Worm (Caenorhabditis elegans) whole organism, mixed stage, embryonic: ENCODE measurements around the gene sqv-1.
"Not testable (repeated sequence)": the region's sequence is repeated elsewhere in the genome, so short reads cannot be mapped to it uniquely, and the experiment has no call there.

ENCODE experiments used
- M03D4.4 ChIP-seq: sonication (generic microtip); optimal IDR thresholded peaks from 2 replicates; lab custom pipeline; 2017; ENCODE audit warnings: mild to moderate bottlenecking, missing genetic modification characterization, missing compliant biosample characterization
- bed-3 ChIP-seq: fragments of 200-800 bp; sonication (Bioruptor generic); optimal IDR thresholded peaks from 3 replicates; lab custom pipeline; 2018; ENCODE audit warnings: mild to moderate bottlenecking, missing genetic modification characterization, moderate library complexity, missing compliant biosample characterization
- blmp-1 ChIP-seq: fragments of 150-350 bp; optimal IDR thresholded peaks from 2 replicates; lab custom pipeline; 2014; ENCODE audit warnings: missing biosample characterization, missing genetic modification characterization
- ceh-39 ChIP-seq: fragments of 150-350 bp; optimal IDR thresholded peaks from 2 replicates; lab custom pipeline; 2014; ENCODE audit warnings: missing biosample characterization, missing genetic modification characterization
- ceh-43 ChIP-seq: fragments of 200-800 bp; sonication (Bioruptor generic); optimal IDR thresholded peaks from 2 replicates; lab custom pipeline; 2018; ENCODE audit warnings: mild to moderate bottlenecking, missing genetic modification characterization, moderate library complexity, missing compliant biosample characterization
- ces-1 ChIP-seq: fragments of 150-350 bp; optimal IDR thresholded peaks from 2 replicates; lab custom pipeline; 2014; ENCODE audit warnings: missing biosample characterization, missing genetic modification reagents, missing genetic modification characterization
- cnd-1 ChIP-seq: fragments of 200-800 bp; sonication (Bioruptor generic); optimal IDR thresholded peaks from 2 replicates; lab custom pipeline; 2018; ENCODE audit warnings: mild to moderate bottlenecking, missing genetic modification characterization, missing compliant biosample characterization
- drap-1 ChIP-seq: fragments of 200-800 bp; sonication (Bioruptor generic); optimal IDR thresholded peaks from 3 replicates; lab custom pipeline; 2018; ENCODE audit warnings: mild to moderate bottlenecking, missing genetic modification characterization, missing compliant biosample characterization
- elt-1 ChIP-seq: sonication (generic microtip); optimal IDR thresholded peaks from 2 replicates; lab custom pipeline; 2017; ENCODE audit warnings: missing genetic modification characterization, mild to moderate bottlenecking, missing compliant biosample characterization, antibody characterized with exemption, moderate library complexity, borderline replicate concordance; ENCODE audit not compliant: insufficient read depth
- ham-2 ChIP-seq: fragments of 200-800 bp; sonication (Bioruptor generic); optimal IDR thresholded peaks from 2 replicates; lab custom pipeline; 2018; ENCODE audit warnings: mild to moderate bottlenecking, missing genetic modification characterization, missing compliant biosample characterization
- hlh-1 ChIP-seq: fragments of 150-350 bp; optimal IDR thresholded peaks from 2 replicates; lab custom pipeline; 2014; ENCODE audit warnings: missing biosample characterization, missing genetic modification reagents, missing genetic modification characterization
- lin-13 ChIP-seq: fragments of 150-350 bp; optimal IDR thresholded peaks from 2 replicates; lab custom pipeline; 2014; ENCODE audit warnings: missing biosample characterization, missing genetic modification characterization
- lin-32 ChIP-seq: fragments of 200-800 bp; sonication (Bioruptor generic); optimal IDR thresholded peaks from 2 replicates; lab custom pipeline; 2018; ENCODE audit warnings: mild to moderate bottlenecking, missing genetic modification characterization, missing compliant biosample characterization
- lsy-2 ChIP-seq: fragments of 150-350 bp; optimal IDR thresholded peaks from 2 replicates; lab custom pipeline; 2014; ENCODE audit warnings: missing biosample characterization, missing genetic modification characterization
- mab-5 ChIP-seq: fragments of 150-350 bp; optimal IDR thresholded peaks from 2 replicates; lab custom pipeline; 2014; ENCODE audit warnings: missing biosample characterization, missing genetic modification characterization
- mep-1 ChIP-seq: fragments of 150-350 bp; optimal IDR thresholded peaks from 2 replicates; lab custom pipeline; 2017; ENCODE audit warnings: missing biosample characterization, missing genetic modification reagents, missing genetic modification characterization, inconsistent platforms
- mls-2 ChIP-seq: sonication (generic microtip); optimal IDR thresholded peaks from 2 replicates; lab custom pipeline; 2016; ENCODE audit warnings: mild to moderate bottlenecking, missing genetic modification characterization, moderate library complexity, missing compliant biosample characterization
- nhr-12 ChIP-seq: fragments of 150-350 bp; optimal IDR thresholded peaks from 2 replicates; lab custom pipeline; 2014; ENCODE audit warnings: missing biosample characterization, missing genetic modification characterization
- nhr-237 ChIP-seq: fragments of 150-350 bp; optimal IDR thresholded peaks from 2 replicates; lab custom pipeline; 2014; ENCODE audit warnings: missing biosample characterization, missing genetic modification characterization
- nhr-28 ChIP-seq: fragments of 150-350 bp; optimal IDR thresholded peaks from 2 replicates; lab custom pipeline; 2014; ENCODE audit warnings: missing biosample characterization, missing genetic modification characterization
- nhr-76 ChIP-seq: sonication (generic microtip); optimal IDR thresholded peaks from 2 replicates; lab custom pipeline; 2017; ENCODE audit warnings: missing biosample characterization, missing genetic modification characterization
- pha-4 ChIP-seq: fragments of 150-350 bp; optimal IDR thresholded peaks from 2 replicates; lab custom pipeline; 2018; ENCODE audit warnings: missing biosample characterization, missing genetic modification reagents, missing genetic modification characterization
- sem-2 ChIP-seq: fragments of 200-800 bp; sonication (Bioruptor generic); optimal IDR thresholded peaks from 2 replicates; lab custom pipeline; 2018; ENCODE audit warnings: mild to moderate bottlenecking, missing genetic modification characterization, missing compliant biosample characterization
- snpc-4 ChIP-seq: fragments of 150-350 bp; optimal IDR thresholded peaks from 2 replicates; lab custom pipeline; 2014; ENCODE audit warnings: missing biosample characterization, missing genetic modification characterization
- sptf-1 ChIP-seq: sonication (generic microtip); optimal IDR thresholded peaks from 2 replicates; lab custom pipeline; 2017; ENCODE audit warnings: mild to moderate bottlenecking, missing genetic modification characterization, moderate library complexity, missing compliant biosample characterization
- tbx-8 ChIP-seq: fragments of 200-800 bp; sonication (Bioruptor generic); optimal IDR thresholded peaks from 2 replicates; lab custom pipeline; 2018; ENCODE audit warnings: mild to moderate bottlenecking, missing genetic modification characterization, moderate library complexity, missing compliant biosample characterization
- unc-120 ChIP-seq: sonication (generic microtip); optimal IDR thresholded peaks from 2 replicates; lab custom pipeline; 2017; ENCODE audit warnings: missing genetic modification characterization, missing compliant biosample characterization; ENCODE audit not compliant: poor library complexity, severe bottlenecking
- unc-39 ChIP-seq: fragments of 150-350 bp; optimal IDR thresholded peaks from 2 replicates; lab custom pipeline; 2014; ENCODE audit warnings: missing biosample characterization, missing genetic modification characterization
- unc-62 ChIP-seq: fragments of 150-350 bp; optimal IDR thresholded peaks from 2 replicates; lab custom pipeline; 2014; ENCODE audit warnings: missing biosample characterization, missing genetic modification reagents, missing genetic modification characterization
- zip-8 ChIP-seq: fragments of 150-350 bp; optimal IDR thresholded peaks from 2 replicates; lab custom pipeline; 2014; ENCODE audit warnings: missing biosample characterization, missing genetic modification characterization
- ztf-11 ChIP-seq: fragments of 150-350 bp; optimal IDR thresholded peaks from 2 replicates; lab custom pipeline; 2014; ENCODE audit warnings: missing biosample characterization, missing genetic modification characterization

The sqv-1 gene

DNA sequence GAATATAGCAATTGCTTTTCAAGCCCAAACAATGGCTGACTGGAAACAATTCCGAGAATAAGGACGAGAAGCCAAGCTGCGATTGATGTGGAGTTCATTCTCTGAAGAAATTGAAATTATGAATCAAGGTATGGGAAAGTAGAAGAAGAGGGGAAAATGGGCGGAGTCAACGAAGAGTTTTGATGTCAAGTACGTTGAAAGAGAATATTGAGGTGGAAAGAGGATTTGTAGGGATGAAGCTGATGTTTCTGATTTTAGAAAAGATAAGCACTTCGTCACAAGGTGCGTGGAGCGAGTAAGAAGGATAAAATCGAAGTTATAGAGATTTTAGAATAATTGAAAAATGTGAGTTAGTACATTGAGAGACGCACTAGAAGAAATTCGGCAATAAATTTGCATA lies 21.8 kb downstream of the sqv-1 start, which contains the start of gene D2096.9:
Gene D2096.9 (minus strand): TSS at position 101 of the 400 bp plus-strand sequence.
- TF ChIP-seq ces-1 (GFP tag; lab: Kevin White, UChicago) (no peak), zip-8 (no peak), sptf-1 (tag; lab: Kevin White, UChicago) (no peak), unc-62 (GFP tag; lab: Kevin White, UChicago) (no peak), bed-3 (GFP tag; lab: Kevin White, UChicago) (no peak), mls-2 (tag; lab: Kevin White, UChicago) (no peak), lin-32 (GFP tag; lab: Kevin White, UChicago) (no peak), mep-1 (no peak), cnd-1 (tag; lab: Kevin White, UChicago) (no peak), nhr-12 (tag; lab: Kevin White, UChicago) (no peak), lsy-2 (tag; lab: Kevin White, UChicago) (no peak), nhr-237 (tag; lab: Kevin White, UChicago) (no peak), blmp-1 (tag; lab: Kevin White, UChicago) (no peak), nhr-76 (tag; lab: Kevin White, UChicago) (no peak), ham-2 (GFP tag; lab: Kevin White, UChicago) (no peak), tbx-8 (GFP tag; lab: Kevin White, UChicago) (no peak)
- TF ChIP-seq, all 35 proteins: peak for 0

DNA sequence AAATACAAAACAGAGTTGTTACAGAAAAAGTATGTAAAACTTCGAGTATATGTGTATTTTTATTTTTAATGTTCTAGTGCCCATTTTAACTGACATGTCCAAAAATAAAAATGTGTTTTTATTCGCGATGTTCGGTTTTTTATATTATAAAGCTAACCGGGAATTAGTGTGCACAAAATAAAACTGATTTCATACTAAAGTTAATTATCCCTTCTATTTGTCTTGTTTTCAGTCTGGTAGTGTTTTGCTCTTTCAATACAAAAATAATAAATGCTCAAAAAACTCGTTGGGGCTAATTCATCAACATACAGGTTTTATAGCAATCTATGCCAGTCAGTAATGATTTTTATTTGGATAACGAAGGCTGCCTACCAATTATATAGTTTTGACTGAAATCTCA lies 23.8 kb downstream of the sqv-1 start:
- TF ChIP-seq ceh-39 (tag; lab: Kevin White, UChicago) (no peak), sptf-1 (tag; lab: Kevin White, UChicago) (no peak), unc-120 (tag; lab: Kevin White, UChicago) (no peak), pha-4 (tag; lab: Kevin White, UChicago) (no peak), drap-1 (GFP tag; lab: Kevin White, UChicago) (no peak), snpc-4 (tag; lab: Kevin White, UChicago) (no peak), lsy-2 (tag; lab: Kevin White, UChicago) (no peak), ztf-11 (no peak), mab-5 (tag; lab: Kevin White, UChicago) (no peak), hlh-1 (tag; lab: Kevin White, UChicago) (no peak)

DNA sequence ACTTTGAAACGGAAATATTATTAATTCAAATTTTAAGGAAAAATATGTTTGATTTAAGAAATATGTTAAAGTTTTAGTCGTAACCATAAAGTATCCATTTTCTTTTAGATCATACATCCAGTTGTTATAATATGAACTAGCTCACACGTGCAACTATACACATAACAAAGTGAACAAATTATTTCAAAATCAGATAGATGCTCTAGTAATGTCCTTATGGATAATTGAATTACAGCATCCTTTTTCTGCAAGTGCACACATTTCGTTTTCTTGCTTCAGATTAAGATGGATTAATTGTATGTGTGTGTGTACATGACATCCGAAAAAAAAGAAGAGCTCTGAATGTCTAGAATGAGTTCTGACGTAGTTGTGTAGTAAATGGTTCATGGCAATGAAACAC lies 24.7 kb downstream of the sqv-1 start:
- TF ChIP-seq ces-1 (GFP tag; lab: Kevin White, UChicago) (peak; percentile 78), drap-1 (GFP tag; lab: Kevin White, UChicago) (no peak), elt-1 (tag; lab: Kevin White, UChicago) (no peak)
- TF ChIP-seq, all 35 proteins: peak for 1

DNA sequence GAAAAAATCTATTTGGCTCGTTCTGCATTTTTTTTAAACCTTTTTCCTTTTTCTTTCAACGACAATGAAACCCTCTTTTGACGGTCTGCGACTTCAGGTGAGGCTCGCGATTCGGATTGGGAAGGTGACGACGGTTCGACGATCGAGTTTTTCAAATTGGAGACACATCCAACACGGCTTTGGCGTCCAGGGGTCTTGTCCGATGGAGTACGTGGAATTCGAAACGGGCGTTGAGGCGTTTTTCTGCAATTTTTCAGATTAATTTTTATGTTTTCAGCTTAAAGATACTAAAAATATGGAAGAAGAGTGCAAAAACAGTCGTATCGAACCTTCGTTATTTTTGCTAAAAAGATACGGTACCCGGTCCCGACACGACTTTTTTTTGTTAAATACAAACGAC lies 28.2 kb downstream of the sqv-1 start, which contains the start of gene D2096.10:
Gene D2096.10 (minus strand): TSS at position 101 of the 400 bp plus-strand sequence.
- TF ChIP-seq elt-1, snpc-4, blmp-1 (tag; lab: Kevin White, UChicago): not testable (repeated sequence)

DNA sequence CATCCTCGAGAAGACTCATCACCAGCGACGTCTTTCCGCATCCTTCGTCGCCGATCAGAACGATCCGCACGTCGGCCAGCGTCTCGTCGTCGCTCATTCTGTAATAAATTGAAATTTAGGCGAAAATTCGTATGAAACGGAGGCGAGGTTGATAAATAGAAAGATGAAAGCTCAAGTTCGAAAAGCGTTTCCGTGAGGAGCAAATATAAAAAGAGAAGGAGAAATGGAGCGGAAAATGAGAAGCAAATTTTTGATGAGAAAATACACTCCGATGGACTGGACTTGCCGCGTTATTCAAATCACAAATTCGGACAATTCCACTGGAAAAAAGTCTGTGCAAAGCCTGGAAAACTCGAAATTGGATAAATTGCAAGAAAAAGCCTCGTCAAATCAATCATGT lies 33.2 kb downstream of the sqv-1 start, which contains the start of gene D2096.11:
Gene D2096.11 (minus strand): TSS at position 101 of the 400 bp plus-strand sequence.
- TF ChIP-seq ztf-11, result no peak
- no peak for TF ChIP-seq sem-2 (GFP tag; lab: Kevin White, UChicago)
- TF ChIP-seq unc-39, result no peak
- no peak for TF ChIP-seq sptf-1 (tag; lab: Kevin White, UChicago)
- no peak for TF ChIP-seq snpc-4 (tag; lab: Kevin White, UChicago)
- no peak for TF ChIP-seq lin-13
- TF ChIP-seq mep-1, result no peak
- TF ChIP-seq tbx-8 (GFP tag; lab: Kevin White, UChicago), result no peak
- TF ChIP-seq pha-4 (tag; lab: Kevin White, UChicago), result no peak
- TF ChIP-seq nhr-76 (tag; lab: Kevin White, UChicago), result no peak
- TF ChIP-seq blmp-1 (tag; lab: Kevin White, UChicago), result no peak
- no peak for TF ChIP-seq unc-62 (GFP tag; lab: Kevin White, UChicago)
- TF ChIP-seq unc-120 (tag; lab: Kevin White, UChicago), result no peak

DNA sequence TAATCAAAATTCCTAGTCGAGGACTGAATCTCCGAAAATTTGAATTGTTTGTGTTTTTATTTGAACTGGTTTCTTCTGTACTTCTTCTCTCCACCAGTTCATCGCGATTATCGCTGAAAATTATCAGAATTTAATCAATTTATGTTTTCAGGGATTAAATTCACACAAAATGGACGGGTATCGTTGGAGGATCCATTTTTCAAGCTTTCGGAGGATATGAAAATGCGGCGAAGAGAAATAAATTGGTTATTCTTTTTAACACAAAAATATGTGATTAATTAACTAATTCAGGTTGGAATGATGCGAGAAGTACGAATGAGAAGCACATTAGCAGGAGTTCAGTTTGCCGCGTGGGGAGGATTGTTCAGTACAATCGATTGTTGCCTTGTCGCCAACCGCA lies 35.4 kb downstream of the sqv-1 start, which contains the start of gene timm-17B.2:
Gene timm-17B.2 (plus strand): TSS at position 301 of the 400 bp plus-strand sequence.
- TF ChIP-seq ces-1 (GFP tag; lab: Kevin White, UChicago), result no peak
- TF ChIP-seq bed-3 (GFP tag; lab: Kevin White, UChicago), result no peak
- no peak for TF ChIP-seq snpc-4 (tag; lab: Kevin White, UChicago)
- TF ChIP-seq cnd-1 (tag; lab: Kevin White, UChicago), result no peak
- no peak for TF ChIP-seq nhr-237 (tag; lab: Kevin White, UChicago)
- TF ChIP-seq nhr-28 (tag; lab: Kevin White, UChicago), result no peak
- TF ChIP-seq tbx-8 (GFP tag; lab: Kevin White, UChicago), result no peak
- TF ChIP-seq drap-1 (GFP tag; lab: Kevin White, UChicago), result no peak
- TF ChIP-seq ceh-39 (tag; lab: Kevin White, UChicago), result no peak
- TF ChIP-seq M03D4.4 (tag; lab: Kevin White, UChicago), result no peak
- no peak for TF ChIP-seq sem-2 (GFP tag; lab: Kevin White, UChicago)
- TF ChIP-seq unc-39, result no peak
- no peak for TF ChIP-seq ham-2 (GFP tag; lab: Kevin White, UChicago)
- TF ChIP-seq ceh-43 (GFP tag; lab: Kevin White, UChicago), result no peak
- no peak for TF ChIP-seq mep-1
- TF ChIP-seq mab-5 (tag; lab: Kevin White, UChicago), result no peak
- no peak for TF ChIP-seq hlh-1 (tag; lab: Kevin White, UChicago)
- no peak for TF ChIP-seq mls-2 (tag; lab: Kevin White, UChicago)
- no peak for TF ChIP-seq nhr-12 (tag; lab: Kevin White, UChicago)
- TF ChIP-seq, all 35 proteins: peak for 0
